Fruit fly (Drosophila melanogaster): ENCODE data around the gene Ubc2.

Ubc2 gene

DNA sequence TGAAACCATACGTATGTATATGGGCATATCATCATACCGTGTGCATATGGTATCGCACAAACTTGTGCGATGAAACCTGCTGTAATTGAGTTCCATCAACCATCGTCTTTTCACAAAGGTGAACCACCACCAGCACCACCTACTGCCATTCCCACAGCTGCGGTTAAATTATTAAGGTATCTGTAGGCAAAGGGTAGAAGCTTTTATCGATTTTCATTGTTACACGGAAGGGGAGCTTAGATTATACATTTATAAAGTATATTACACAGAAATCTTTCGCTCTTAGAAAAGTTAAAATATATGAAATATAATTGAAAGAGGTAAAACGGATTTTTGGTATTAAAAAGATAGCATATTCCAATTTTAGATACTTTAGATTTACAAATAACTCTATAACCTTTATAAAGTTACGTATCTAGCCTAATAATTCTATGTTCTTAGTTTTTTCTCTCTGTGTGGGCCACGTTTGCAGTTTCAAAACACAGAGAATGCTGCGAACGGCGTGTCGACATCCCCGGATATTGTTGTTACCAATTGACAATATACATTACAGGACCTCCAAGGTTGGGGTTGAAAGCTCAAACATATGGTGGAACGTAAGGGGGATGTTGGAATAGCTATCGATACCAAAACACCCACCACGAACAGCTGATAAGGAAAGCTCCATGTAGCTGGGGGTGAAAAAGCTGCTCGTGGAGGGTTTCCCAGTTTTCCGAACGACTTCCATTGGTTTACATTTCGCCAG is 7.2 kb downstream of the Ubc2 start, which contains the start of gene CG6495 (continued):
- TF ChIP-seq MTF-1 (GFP tag; optimal IDR thresholded peaks at IDR 0.05; ENCODE audit: borderline replicate concordance) (no peak), cad (GFP tag; optimal IDR thresholded peaks at IDR 0.05) (no peak), Ets97D (GFP tag; optimal IDR thresholded peaks at IDR 0.05) (no peak), gcm2 (GFP tag; optimal IDR thresholded peaks at IDR 0.05) (no peak), eyg (GFP tag; optimal IDR thresholded peaks at IDR 0.05) (no peak), exex (tag; optimal IDR thresholded peaks at IDR 0.05) (peak; percentile 40), Fer1 (GFP tag; optimal IDR thresholded peaks at IDR 0.05) (peak; percentile 81), CG15011 (GFP tag; optimal IDR thresholded peaks at IDR 0.05) (peak; percentile 22), kni (GFP tag; optimal IDR thresholded peaks at IDR 0.05) (no peak), HLHmδ (GFP tag; optimal IDR thresholded peaks at IDR 0.05) (no peak), CG17802 (tag; optimal IDR thresholded peaks at IDR 0.05) (no peak), tap (tag; optimal IDR thresholded peaks at IDR 0.05) (peak; percentile 49), CG8765 (GFP tag; IDR thresholded peaks at IDR 0.05) (no peak), esg (GFP tag; conservative IDR thresholded peaks at IDR 0.05) (peak; percentile 26; the same call in 1 of the 2 replicates), trem (tag; optimal IDR thresholded peaks at IDR 0.05) (peak; percentile 18), dpn (GFP tag; optimal IDR thresholded peaks at IDR 0.05) (peak; percentile 8 to 33), shn (GFP tag; optimal IDR thresholded peaks at IDR 0.05) (no peak), wdn (GFP tag; IDR thresholded peaks at IDR 0.05) (no peak), Oli (tag; optimal IDR thresholded peaks at IDR 0.05) (peak; percentile 59), ATbp (GFP tag; optimal IDR thresholded peaks at IDR 0.05) (peak; percentile 47), CG7928 (GFP tag; optimal IDR thresholded peaks at IDR 0.05) (no peak), CG2875 (GFP tag; optimal IDR thresholded peaks at IDR 0.05) (no peak), CG30020 (tag; optimal IDR thresholded peaks at IDR 0.05) (no peak), Kr (GFP tag; optimal IDR thresholded peaks at IDR 0.05) (no peak), inv (GFP tag; IDR thresholded peaks at IDR 0.05; ENCODE audit: partially characterized antibody) (no peak), hkb (optimal IDR thresholded peaks at IDR 0.05) (no peak), hkb (GFP tag; IDR thresholded peaks at IDR 0.05) (peak; percentile 62), CG4424 (GFP tag; optimal IDR thresholded peaks at IDR 0.05) (peak; percentile 32), D (optimal IDR thresholded peaks at IDR 0.05) (no peak), D (GFP tag; optimal IDR thresholded peaks at IDR 0.05) (peak; percentile 22), ato (GFP tag; IDR thresholded peaks at IDR 0.05; ENCODE audit: partially characterized antibody) (no peak), CG31441 (GFP tag; IDR thresholded peaks at IDR 0.05) (peak; percentile 80), rib (GFP tag; IDR thresholded peaks at IDR 0.05) (no peak), HLH4C (GFP tag; IDR thresholded peaks at IDR 0.05; ENCODE audit: partially characterized antibody) (no peak), CG16779 (GFP tag; IDR thresholded peaks at IDR 0.05) (no peak), CG13424 (tag; optimal IDR thresholded peaks at IDR 0.05) (peak; percentile 71), Doc3 (GFP tag; IDR thresholded peaks at IDR 0.05; ENCODE audit: partially characterized antibody) (no peak), CG5245 (GFP tag; optimal IDR thresholded peaks at IDR 0.05) (peak; percentile 17), HmgZ (tag; optimal IDR thresholded peaks at IDR 0.05) (peak; percentile 3), CG9817 (tag; optimal IDR thresholded peaks at IDR 0.05) (peak; percentile 32), CG11504 (tag; optimal IDR thresholded peaks at IDR 0.05) (peak; percentile 78), Mes4 (GFP tag; optimal IDR thresholded peaks at IDR 0.05) (no peak), CG14965 (GFP tag; optimal IDR thresholded peaks at IDR 0.05; ENCODE audit: borderline replicate concordance) (no peak), CG43689 (GFP tag; IDR thresholded peaks at IDR 0.05) (no peak), Rfx (GFP tag; IDR thresholded peaks at IDR 0.05) (peak; percentile 54), CG1647 (GFP tag; optimal IDR thresholded peaks at IDR 0.05) (no peak), CG12391 (tag; optimal IDR thresholded peaks at IDR 0.05) (peak; percentile 65), Taf1 (GFP tag; IDR thresholded peaks at IDR 0.05) (0 out of 2 replicates have a peak, but pooled peaks have one; percentile 6), CG7372 (GFP tag; IDR thresholded peaks at IDR 0.05) (no peak), sima (GFP tag; optimal IDR thresholded peaks at IDR 0.05) (no peak)

Measured in whole organism, embryonic.